Worm (Caenorhabditis elegans) whole organism, late embryonic: ENCODE measurements around the gene C46C2.7.

Experiments used
- C08G9.2 ChIP-seq: sonication (generic microtip); optimal IDR thresholded peaks from 2 replicates; lab custom pipeline; 2016; ENCODE audit warnings: mild to moderate bottlenecking, missing genetic modification characterization, moderate library complexity, missing compliant biosample characterization
- C38D4.7 ChIP-seq: fragments of 200-800 bp; sonication (Bioruptor generic); optimal IDR thresholded peaks from 2 replicates; lab custom pipeline; 2018; ENCODE audit warnings: mild to moderate bottlenecking, missing genetic modification characterization, moderate library complexity, missing compliant biosample characterization
- K02D7.2 ChIP-seq: sonication (generic microtip); optimal IDR thresholded peaks from 2 replicates; lab custom pipeline; 2017; ENCODE audit warnings: mild to moderate bottlenecking, missing genetic modification characterization, missing compliant biosample characterization
- K09A11.1 ChIP-seq: sonication (generic microtip); optimal IDR thresholded peaks from 2 replicates; lab custom pipeline; 2017; ENCODE audit warnings: antibody characterized with exemption, mild to moderate bottlenecking, missing genetic modification characterization, missing compliant biosample characterization; ENCODE audit not compliant: insufficient read depth
- ahr-1 ChIP-seq: sonication (generic microtip); optimal IDR thresholded peaks from 2 replicates; lab custom pipeline; 2016; ENCODE audit warnings: missing genetic modification characterization, missing compliant biosample characterization
- ama-1 ChIP-seq: fragments of 150-350 bp; optimal IDR thresholded peaks from 2 replicates; lab custom pipeline; 2014
- ceh-14 ChIP-seq: sonication (generic microtip); optimal IDR thresholded peaks from 2 replicates; lab custom pipeline; 2016; ENCODE audit warnings: missing genotype, missing genetic modification characterization, missing compliant biosample characterization
- ceh-2 ChIP-seq: sonication (generic microtip); optimal IDR thresholded peaks from 2 replicates; lab custom pipeline; 2016; ENCODE audit warnings: missing genotype, missing genetic modification characterization, missing compliant biosample characterization
- ceh-22 ChIP-seq: sonication (generic microtip); optimal IDR thresholded peaks from 2 replicates; lab custom pipeline; 2017; ENCODE audit warnings: missing biosample characterization, missing genetic modification characterization
- ceh-31 ChIP-seq: sonication (generic microtip); optimal IDR thresholded peaks from 2 replicates; lab custom pipeline; 2016; ENCODE audit warnings: missing genetic modification characterization, missing compliant biosample characterization
- ceh-34 ChIP-seq: sonication (generic microtip); optimal IDR thresholded peaks from 2 replicates; lab custom pipeline; 2016; ENCODE audit warnings: mild to moderate bottlenecking, missing genetic modification characterization, missing compliant biosample characterization
- ceh-45 ChIP-seq: fragments of 200-800 bp; sonication (Bioruptor generic); IDR thresholded peaks from 2 replicates; pipeline ENCODE4 v1.3.6; 2022; ENCODE audit warnings: missing genetic modification reagents, missing genetic modification characterization, missing compliant biosample characterization
- ceh-48 ChIP-seq: sonication (generic microtip); optimal IDR thresholded peaks from 2 replicates; lab custom pipeline; 2016; ENCODE audit warnings: missing genetic modification characterization, inconsistent platforms, missing compliant biosample characterization
- ceh-6 ChIP-seq: fragments of 200-800 bp; sonication (Bioruptor generic); optimal IDR thresholded peaks from 2 replicates; lab custom pipeline; 2018; ENCODE audit warnings: mild to moderate bottlenecking, missing genetic modification characterization, missing compliant biosample characterization
- che-1 ChIP-seq: sonication (generic microtip); optimal IDR thresholded peaks from 2 replicates; lab custom pipeline; 2016; ENCODE audit warnings: mild to moderate bottlenecking, missing genetic modification characterization, missing compliant biosample characterization
- dmd-4 ChIP-seq: sonication (generic microtip); optimal IDR thresholded peaks from 2 replicates; lab custom pipeline; 2016; ENCODE audit warnings: borderline replicate concordance, missing genetic modification characterization, missing compliant biosample characterization
- dve-1 ChIP-seq: sonication (generic microtip); optimal IDR thresholded peaks from 2 replicates; lab custom pipeline; 2017; ENCODE audit warnings: antibody characterized with exemption, mild to moderate bottlenecking, missing genetic modification characterization, missing compliant biosample characterization
- elt-2 ChIP-seq: sonication (generic microtip); optimal IDR thresholded peaks from 2 replicates; lab custom pipeline; 2016; ENCODE audit warnings: missing genetic modification reagents, missing genetic modification characterization, missing compliant biosample characterization
- ets-4 ChIP-seq: sonication (generic microtip); optimal IDR thresholded peaks from 2 replicates; lab custom pipeline; 2016; ENCODE audit warnings: missing genetic modification characterization, missing compliant biosample characterization
- eyg-1 ChIP-seq: sonication (generic microtip); optimal IDR thresholded peaks from 2 replicates; lab custom pipeline; 2016; ENCODE audit warnings: missing genotype, missing genetic modification characterization, missing compliant biosample characterization
- fax-1 ChIP-seq: sonication (generic microtip); optimal IDR thresholded peaks from 2 replicates; lab custom pipeline; 2016; ENCODE audit warnings: missing genotype, missing genetic modification characterization, missing compliant biosample characterization
- hlh-13 ChIP-seq: fragments of 200-800 bp; sonication (Bioruptor generic); optimal IDR thresholded peaks from 2 replicates; lab custom pipeline; 2018; ENCODE audit warnings: mild to moderate bottlenecking, missing genetic modification characterization, missing compliant biosample characterization
- hlh-30 ChIP-seq: sonication (generic microtip); optimal IDR thresholded peaks from 2 replicates; lab custom pipeline; 2017; ENCODE audit warnings: antibody characterized with exemption, missing genetic modification characterization, missing compliant biosample characterization; ENCODE audit not compliant: insufficient read depth
- hlh-6 ChIP-seq: sonication (generic microtip); optimal IDR thresholded peaks from 2 replicates; lab custom pipeline; 2016; ENCODE audit warnings: missing genotype, missing genetic modification characterization, missing compliant biosample characterization
- madf-2 ChIP-seq: sonication (generic microtip); optimal IDR thresholded peaks from 2 replicates; lab custom pipeline; 2017; ENCODE audit warnings: missing genetic modification characterization, missing compliant biosample characterization
- mec-3 ChIP-seq: sonication (generic microtip); optimal IDR thresholded peaks from 2 replicates; lab custom pipeline; 2016; ENCODE audit warnings: borderline replicate concordance, missing genetic modification characterization, missing compliant biosample characterization
- nhr-11 ChIP-seq: fragments of 150-350 bp; optimal IDR thresholded peaks from 2 replicates; lab custom pipeline; 2014; ENCODE audit warnings: missing biosample characterization, missing genetic modification characterization
- pat-9 ChIP-seq: fragments of 200-800 bp; sonication (Bioruptor generic); optimal IDR thresholded peaks from 2 replicates; lab custom pipeline; 2018; ENCODE audit warnings: mild to moderate bottlenecking, missing genetic modification characterization, moderate library complexity, missing compliant biosample characterization
- pha-2 ChIP-seq: sonication (generic microtip); optimal IDR thresholded peaks from 2 replicates; lab custom pipeline; 2017; ENCODE audit warnings: mild to moderate bottlenecking, missing genetic modification characterization, missing compliant biosample characterization
- pha-4 ChIP-seq: fragments of 150-350 bp; optimal IDR thresholded peaks from 2 replicates; lab custom pipeline; 2018; ENCODE audit warnings: missing biosample characterization, missing genetic modification reagents, missing genetic modification characterization
- pqm-1 ChIP-seq: sonication (generic microtip); optimal IDR thresholded peaks from 2 replicates; lab custom pipeline; 2016; ENCODE audit warnings: missing genetic modification characterization, missing compliant biosample characterization
- ref-2 ChIP-seq: sonication (generic microtip); optimal IDR thresholded peaks from 2 replicates; lab custom pipeline; 2016; ENCODE audit warnings: missing genetic modification characterization, missing compliant biosample characterization
- sdc-2 ChIP-seq: sonication (generic microtip); optimal IDR thresholded peaks from 2 replicates; lab custom pipeline; 2016; ENCODE audit warnings: missing genotype, missing genetic modification characterization, missing compliant biosample characterization
- sox-2 ChIP-seq: fragments of 200-800 bp; sonication (Bioruptor generic); IDR thresholded peaks from 2 replicates; pipeline ENCODE4 v1.3.6; 2022; ENCODE audit warnings: missing genetic modification reagents, missing genetic modification characterization, missing compliant biosample characterization
- sox-4 ChIP-seq: sonication (generic microtip); optimal IDR thresholded peaks from 2 replicates; lab custom pipeline; 2017; ENCODE audit warnings: mild to moderate bottlenecking, missing genetic modification characterization, inconsistent platforms, missing compliant biosample characterization
- tbx-7 ChIP-seq: sonication (generic microtip); optimal IDR thresholded peaks from 2 replicates; lab custom pipeline; 2016; ENCODE audit warnings: missing genotype, missing genetic modification characterization, missing compliant biosample characterization
- unc-55 ChIP-seq: sonication (generic microtip); optimal IDR thresholded peaks from 2 replicates; lab custom pipeline; 2017; ENCODE audit warnings: missing biosample characterization, missing genetic modification reagents, missing genetic modification characterization
- unc-86 ChIP-seq: sonication (generic microtip); optimal IDR thresholded peaks from 2 replicates; lab custom pipeline; 2016; ENCODE audit warnings: missing genetic modification characterization, missing compliant biosample characterization

C46C2.7 gene

DNA sequence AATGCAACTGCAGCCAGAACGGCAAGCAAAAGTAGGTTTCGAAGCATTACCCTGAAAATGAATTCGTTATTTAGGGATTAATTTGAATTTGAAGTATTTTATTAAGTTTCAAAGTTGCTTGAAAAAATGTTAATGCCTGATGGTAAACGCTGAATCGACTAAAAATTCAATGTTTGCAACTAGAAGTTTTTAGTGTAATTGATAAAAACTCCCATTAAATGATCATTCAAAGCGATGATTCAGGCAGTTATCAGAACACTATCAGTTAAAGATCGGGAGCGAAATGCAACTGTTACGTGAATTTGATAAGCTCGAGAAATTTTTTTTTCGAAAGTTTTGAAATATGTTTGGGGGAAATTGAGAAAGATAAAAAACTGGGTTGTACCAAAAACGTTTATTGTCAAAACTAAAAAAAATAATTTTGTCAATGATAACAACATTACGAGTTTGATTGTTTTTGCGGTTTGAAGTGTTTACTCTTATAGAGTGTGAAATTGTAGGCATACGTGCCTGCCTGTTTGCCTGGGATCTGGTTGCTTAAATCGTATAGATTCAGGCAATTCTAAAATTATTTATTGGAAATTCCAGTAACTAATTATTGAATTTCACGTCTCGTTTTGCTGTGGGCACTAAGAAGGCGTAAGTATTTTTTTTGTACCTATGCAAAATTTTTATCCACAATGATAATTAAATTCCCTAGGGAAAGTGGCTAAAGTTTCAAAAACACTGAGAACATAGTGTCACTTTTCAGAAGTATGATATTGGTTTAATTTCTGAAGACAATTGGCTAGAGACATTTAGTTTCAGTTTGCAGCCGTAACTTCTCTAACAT lies 35.4 kb upstream of the C46C2.7 start, which contains the start of gene pcp-3:
Gene pcp-3, minus strand, starts transcription at position 51 of the 832 bp plus-strand sequence.
- TF ChIP-seq hlh-30 (tag; lab: Kevin White, UChicago) (no peak), nhr-11 (tag; lab: Kevin White, UChicago) (no peak), ceh-6 (GFP tag; lab: Kevin White, UChicago) (no peak), K02D7.2 (tag; lab: Kevin White, UChicago) (no peak), hlh-6 (tag; lab: Kevin White, UChicago) (no peak), unc-86 (tag; lab: Kevin White, UChicago) (no peak), pat-9 (tag; lab: Kevin White, UChicago) (no peak)

DNA sequence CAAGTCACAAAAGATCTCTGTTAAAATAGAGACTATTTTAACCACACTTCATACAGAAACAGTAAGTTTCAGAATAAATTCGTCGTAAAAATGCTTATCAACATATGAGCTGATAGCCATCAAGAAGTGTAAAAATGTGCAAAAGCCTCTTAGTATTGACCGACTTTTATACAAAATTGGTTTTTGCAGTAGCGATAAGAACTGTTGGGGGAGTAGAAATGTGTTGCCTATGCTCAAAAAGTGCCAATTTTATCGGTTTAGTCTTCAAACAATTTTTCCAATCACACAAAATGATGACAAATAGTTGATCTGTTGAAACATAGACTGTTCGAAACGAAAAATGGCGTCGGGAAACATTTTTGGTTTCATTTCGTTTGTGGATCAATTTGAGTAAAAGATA lies 34.8 kb upstream of the C46C2.7 start:
- TF ChIP-seq C08G9.2 (tag; lab: Kevin White, UChicago) (no peak), elt-2 (tag; lab: Kevin White, UChicago) (peak; percentile 8)
- TF ChIP-seq, all 69 proteins: peak for 1

DNA sequence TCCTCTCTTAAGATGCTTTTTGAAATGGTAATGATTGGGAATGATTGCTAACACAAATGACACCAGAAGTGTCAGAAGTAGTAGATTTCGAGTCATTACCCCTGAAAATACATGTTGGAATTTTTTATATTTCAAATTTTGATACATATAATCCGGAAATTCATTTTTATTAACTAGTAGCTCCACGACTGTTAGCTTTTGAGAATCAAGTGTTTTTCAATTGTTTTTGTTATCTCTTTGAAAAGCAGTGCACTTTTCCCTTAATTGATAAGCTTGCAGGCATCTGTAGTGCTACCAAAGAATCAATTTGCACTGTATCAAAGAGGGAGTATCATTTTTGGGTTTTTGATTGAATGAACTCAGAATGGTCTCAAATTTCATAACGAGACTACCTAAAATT lies 29.6 kb upstream of the C46C2.7 start, which contains the start of gene pcp-2:
Gene pcp-2, minus strand, starts transcription at position 101 of the 400 bp plus-strand sequence.
- no peak for TF ChIP-seq ceh-6 (GFP tag; lab: Kevin White, UChicago)
- TF ChIP-seq unc-55 (GFP tag; lab: Kevin White, UChicago), result no peak
- TF ChIP-seq ceh-14 (tag; lab: Kevin White, UChicago), result no peak
- TF ChIP-seq nhr-11 (tag; lab: Kevin White, UChicago), result no peak
- TF ChIP-seq ama-1 (lab: Kevin White, UChicago), result no peak
- no peak for TF ChIP-seq ceh-2 (tag; lab: Kevin White, UChicago)
- TF ChIP-seq ceh-22, result no peak
- no peak for TF ChIP-seq ceh-31
- no peak for TF ChIP-seq ceh-34 (tag; lab: Kevin White, UChicago)
- no peak for TF ChIP-seq ceh-48 (tag; lab: Kevin White, UChicago)
- TF ChIP-seq ceh-45 (GFP tag; lab: Robert Waterston, UW), result no peak
- TF ChIP-seq sdc-2, result no peak
- TF ChIP-seq tbx-7 (tag; lab: Kevin White, UChicago), result no peak

DNA sequence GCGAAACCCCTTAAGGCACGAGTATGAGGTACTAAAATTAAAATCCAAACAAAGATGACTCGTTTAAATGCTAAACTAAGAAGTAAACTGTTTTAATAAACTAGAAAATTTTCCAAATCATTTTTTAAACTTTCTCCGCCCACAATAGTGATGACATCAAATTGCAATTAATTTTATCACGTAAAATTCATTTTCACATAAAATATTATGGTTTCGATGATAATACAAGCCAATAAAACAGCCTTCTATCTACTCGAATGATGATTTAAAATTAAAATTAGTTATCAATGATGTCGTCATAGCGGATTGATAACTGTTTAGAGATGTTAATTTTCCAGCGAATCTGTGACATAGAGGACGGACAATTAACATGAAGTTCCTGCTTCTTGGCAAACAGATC lies 28.9 kb upstream of the C46C2.7 start, which contains the start of gene C07C7.3:
Gene C07C7.3, plus strand, starts transcription at position 371 of the 400 bp plus-strand sequence.
- TF ChIP-seq pqm-1 (tag; lab: Kevin White, UChicago) (no peak), K09A11.1 (tag; lab: Kevin White, UChicago) (no peak), ahr-1 (tag; lab: Kevin White, UChicago) (no peak), fax-1 (tag; lab: Kevin White, UChicago) (no peak), sox-4 (tag; lab: Kevin White, UChicago) (no peak), hlh-13 (GFP tag; lab: Kevin White, UChicago) (no peak), dve-1 (tag; lab: Kevin White, UChicago) (no peak), madf-2 (tag; lab: Kevin White, UChicago) (no peak), dmd-4 (tag; lab: Kevin White, UChicago) (no peak), pha-4 (tag; lab: Kevin White, UChicago) (no peak)

DNA sequence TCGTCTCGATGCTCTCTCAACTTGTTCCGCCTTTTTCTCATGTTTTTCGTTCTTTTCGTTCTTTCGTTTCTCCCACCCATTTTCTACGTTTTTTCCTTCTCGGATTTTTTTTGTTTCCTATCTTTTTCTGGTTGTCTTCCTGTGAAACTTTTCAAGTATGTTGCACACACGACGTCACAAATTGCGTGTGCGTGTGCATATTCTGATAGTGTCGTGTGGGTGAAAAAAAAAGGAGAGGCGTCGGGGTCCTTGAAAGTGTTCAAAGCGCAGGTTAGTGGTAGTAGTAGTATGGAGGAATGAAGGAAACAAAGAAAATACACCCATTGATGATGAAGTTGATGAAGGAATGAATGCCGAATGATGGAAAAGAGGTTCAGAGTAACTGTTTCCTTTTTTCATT lies 24.9 kb upstream of the C46C2.7 start:
- no peak for TF ChIP-seq ceh-22
- no peak for TF ChIP-seq pha-2 (tag; lab: Kevin White, UChicago)
- TF ChIP-seq eyg-1 (tag; lab: Kevin White, UChicago), result no peak
- no peak for TF ChIP-seq che-1 (tag; lab: Kevin White, UChicago)
- TF ChIP-seq mec-3 (tag; lab: Kevin White, UChicago), result no peak
- no peak for TF ChIP-seq ets-4 (tag; lab: Kevin White, UChicago)
- no peak for TF ChIP-seq ceh-34 (tag; lab: Kevin White, UChicago)
- TF ChIP-seq K02D7.2 (tag; lab: Kevin White, UChicago), result no peak
- no peak for TF ChIP-seq hlh-30 (tag; lab: Kevin White, UChicago)
- no peak for TF ChIP-seq sox-2 (GFP tag; lab: Robert Waterston, UW)
- no peak for TF ChIP-seq madf-2 (tag; lab: Kevin White, UChicago)
- TF ChIP-seq ref-2, result no peak
- TF ChIP-seq C38D4.7 (GFP tag; lab: Kevin White, UChicago), result no peak
- no peak for TF ChIP-seq unc-86 (tag; lab: Kevin White, UChicago)
